In the genomic region with DNA sequence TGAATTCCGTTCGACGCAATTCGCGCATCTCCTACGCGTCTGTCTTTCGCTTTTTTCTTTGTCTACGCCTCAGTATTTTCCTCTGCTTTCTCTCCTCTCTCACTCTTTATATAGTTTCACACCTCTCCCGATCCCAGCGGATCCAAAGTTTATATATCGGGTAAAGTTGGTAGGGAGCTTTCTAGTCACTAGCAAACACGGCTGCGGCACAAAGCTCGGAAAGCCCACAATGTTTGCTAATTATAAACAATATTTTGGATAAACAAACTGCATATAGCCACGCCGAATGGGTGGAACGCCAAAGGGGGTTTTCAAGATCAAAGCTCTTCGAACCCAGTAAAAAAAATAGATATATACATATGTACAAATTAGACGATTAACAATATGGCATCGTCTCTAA, we compare ENCODE assay signal across 1 fruit fly cellular context.
TF ChIP-seq lines count a peak whose summit lies in the region.

No protein-coding gene starts in this region.

TF ChIP-seq in whole organism, adult, 20 proteins besides CTCF, POLR2A, EP300 and RAD21 (continued from another document):
- peak; percentile 65 for TF ChIP-seq CG7101 (tag; optimal IDR thresholded peaks at IDR 0.05; lab: Kevin White, UChicago)
- no peak for TF ChIP-seq kay (GFP tag; lab: Kevin White, UChicago; ENCODE audit: borderline replicate concordance)
- TF ChIP-seq CG33017 (tag; optimal IDR thresholded peaks at IDR 0.05; lab: Kevin White, UChicago): peak; percentile 47
